Fruit fly (Drosophila melanogaster): Measurements from ENCODE around the gene c12.1.

dm6 chrX:9355996-9356708 lies 37.1 kb upstream of the c12.1 start, which contains the start of the genes Zdhhc8 and BCL7-like:
- TF ChIP-seq insv (optimal IDR thresholded peaks at IDR 0.05) (no peak), Myc (optimal IDR thresholded peaks at IDR 0.05) (no peak), h (optimal IDR thresholded peaks at IDR 0.05) (no peak), psq (optimal IDR thresholded peaks at IDR 0.05) (no peak), Sin3A (optimal IDR thresholded peaks at IDR 0.05) (no peak), ttk (optimal IDR thresholded peaks at IDR 0.05) (no peak)
